Fruit fly (Drosophila melanogaster): ENCODE measurements around the gene scpr-B.

- TF ChIP-seq psq (GFP tag; optimal IDR thresholded peaks at IDR 0.05): no peak
- TF ChIP-seq h (GFP tag; optimal IDR thresholded peaks at IDR 0.05): no peak
- no peak for TF ChIP-seq usp (GFP tag; optimal IDR thresholded peaks at IDR 0.05)
- TF ChIP-seq lola (GFP tag; optimal IDR thresholded peaks at IDR 0.05): no peak
- no peak for TF ChIP-seq CrebA (GFP tag; optimal IDR thresholded peaks at IDR 0.05; ENCODE audit: borderline replicate concordance)
- no peak for TF ChIP-seq tai (GFP tag; optimal IDR thresholded peaks at IDR 0.05)
- no peak for TF ChIP-seq Myc (optimal IDR thresholded peaks at IDR 0.05)
Observed at dm6 chr3R:11281887-11282286, 41.1 kb upstream of the scpr-B start.

Measured in whole organism, wandering third instar larva.